Fruit fly (Drosophila melanogaster) whole organism, prepupa: ENCODE results near the gene RpL40.

ENCODE experiments used
- CG10631 ChIP-seq: fragments of 200-800 bp; sonication (Bioruptor generic); optimal IDR thresholded peaks from 2 replicates; lab custom pipeline; 2016; ENCODE audit warnings: missing biosample characterization, missing genetic modification characterization
- CG10669 ChIP-seq: fragments of 200-800 bp; sonication (Bioruptor generic); optimal IDR thresholded peaks from 3 replicates; lab custom pipeline; 2018; ENCODE audit warnings: missing biosample characterization, mild to moderate bottlenecking, missing genetic modification characterization, moderate library complexity
- CG11902 ChIP-seq: fragments of 200-800 bp; sonication (Bioruptor generic); optimal IDR thresholded peaks from 3 replicates; lab custom pipeline; 2016; ENCODE audit warnings: missing biosample characterization, missing genetic modification characterization
- CG15336 ChIP-seq: fragments of 200-800 bp; sonication (Bioruptor generic); IDR thresholded peaks from 2 replicates; pipeline ENCODE4 v1.3.6; 2022; ENCODE audit warnings: missing biosample characterization, missing genetic modification characterization
- CG31627 ChIP-seq: fragments of 200-800 bp; sonication (Bioruptor generic); optimal IDR thresholded peaks from 3 replicates; lab custom pipeline; 2016; ENCODE audit warnings: missing biosample characterization, missing genetic modification characterization
- CG3919 ChIP-seq: fragments of 200-800 bp; sonication (Bioruptor generic); optimal IDR thresholded peaks from 3 replicates; lab custom pipeline; 2016; ENCODE audit warnings: missing biosample characterization, missing genetic modification characterization
- CG4318 ChIP-seq: fragments of 200-800 bp; sonication (Bioruptor generic); optimal IDR thresholded peaks from 3 replicates; lab custom pipeline; 2017; ENCODE audit warnings: missing biosample characterization, mild to moderate bottlenecking, missing genetic modification characterization
- CG6163 ChIP-seq: fragments of 200-800 bp; sonication (Bioruptor generic); IDR thresholded peaks from 3 replicates; pipeline ENCODE4 v1.3.6; 2022; ENCODE audit warnings: missing biosample characterization, missing genetic modification characterization
- CG8319 ChIP-seq: fragments of 200-800 bp; sonication (Bioruptor generic); optimal IDR thresholded peaks from 3 replicates; lab custom pipeline; 2016; ENCODE audit warnings: missing biosample characterization, missing genetic modification characterization
- CG9139 ChIP-seq: fragments of 200-800 bp; sonication (Bioruptor generic); optimal IDR thresholded peaks from 3 replicates; lab custom pipeline; 2017; ENCODE audit warnings: missing biosample characterization, mild to moderate bottlenecking, missing genetic modification characterization
- Eip78C ChIP-seq: fragments of 200-800 bp; sonication (Bioruptor generic); peaks from one replicate; lab custom pipeline; 2016; ENCODE audit warnings: missing biosample characterization, missing genetic modification characterization
- Ets96B ChIP-seq: fragments of 200-800 bp; optimal IDR thresholded peaks from 2 replicates; lab custom pipeline; 2019; ENCODE audit warnings: missing biosample characterization, mild to moderate bottlenecking, missing genetic modification characterization, moderate library complexity
- Hr4 ChIP-seq: fragments of 200-800 bp; sonication (Bioruptor generic); optimal IDR thresholded peaks from 3 replicates; lab custom pipeline; 2016; ENCODE audit warnings: missing biosample characterization, missing genetic modification characterization
- OdsH ChIP-seq: fragments of 200-800 bp; sonication (Bioruptor generic); optimal IDR thresholded peaks from 3 replicates; lab custom pipeline; 2016; ENCODE audit warnings: missing biosample characterization, missing genetic modification characterization
- Smox ChIP-seq: fragments of 200-800 bp; sonication (Bioruptor generic); optimal IDR thresholded peaks from 3 replicates; lab custom pipeline; 2016; ENCODE audit warnings: missing biosample characterization, missing genetic modification characterization
- Sox14 ChIP-seq: fragments of 200-800 bp; sonication (Bioruptor generic); optimal IDR thresholded peaks from 3 replicates; lab custom pipeline; 2016; ENCODE audit warnings: missing biosample characterization, missing genetic modification characterization
- cyc ChIP-seq: fragments of 200-800 bp; sonication (Bioruptor generic); optimal IDR thresholded peaks from 3 replicates; lab custom pipeline; 2016; ENCODE audit warnings: missing biosample characterization, missing genetic modification characterization
- dac ChIP-seq: fragments of 200-800 bp; sonication (Bioruptor generic); optimal IDR thresholded peaks from 2 replicates; lab custom pipeline; 2017; ENCODE audit warnings: missing biosample characterization, mild to moderate bottlenecking, missing genetic modification characterization
- dsx ChIP-seq: fragments of 200-800 bp; optimal IDR thresholded peaks from 3 replicates; lab custom pipeline; 2019; ENCODE audit warnings: missing biosample characterization, mild to moderate bottlenecking, missing genetic modification characterization, moderate library complexity; ENCODE audit not compliant: poor library complexity, severe bottlenecking
- eg ChIP-seq: fragments of 200-800 bp; sonication (Bioruptor generic); IDR thresholded peaks from 3 replicates; pipeline ENCODE4 v1.3.6; 2022; ENCODE audit warnings: missing biosample characterization, missing genetic modification characterization
- esn ChIP-seq: fragments of 200-800 bp; sonication (Bioruptor generic); optimal IDR thresholded peaks from 2 replicates; lab custom pipeline; 2016; ENCODE audit warnings: missing biosample characterization, mild to moderate bottlenecking, missing genetic modification characterization, moderate library complexity
- salr ChIP-seq, 2 experiments: fragments of 200-800 bp; sonication (Bioruptor generic); optimal IDR thresholded peaks; 3 replicates each; lab custom pipeline; 2016 to 2018; ENCODE audit warnings: missing biosample characterization in 2 of 2, missing genetic modification characterization in 2 of 2, mild to moderate bottlenecking in 1 of 2
- svp ChIP-seq: fragments of 200-800 bp; sonication (Bioruptor generic); peaks from one replicate; lab custom pipeline; 2016; ENCODE audit warnings: missing biosample characterization, missing genetic modification characterization
- topi ChIP-seq: fragments of 200-800 bp; sonication (Bioruptor generic); optimal IDR thresholded peaks from 3 replicates; lab custom pipeline; 2016; ENCODE audit warnings: missing biosample characterization, missing genetic modification characterization

The RpL40 gene

dm6 chr2L:4224158-4224799, 3.2 kb upstream of the RpL40 start (continued):
- TF ChIP-seq CG8319 (GFP tag; lab: Kevin White, UChicago) (no peak), CG11902 (no peak), Smox (GFP tag; lab: Kevin White, UChicago) (peak; percentile 17), CG10631 (GFP tag; lab: Kevin White, UChicago) (no peak)

- TF ChIP-seq esn (GFP tag; lab: Kevin White, UChicago) (peak; percentile 3), CG31627 (peak; percentile 17), dsx (GFP tag; lab: Kevin White, UChicago) (no peak), eg (peak; percentile 24; the same call in 1 of the 3 replicates)
Measured at dm6 chr2L:4226792-4227191, 707 bp upstream of the RpL40 start, which contains the start of gene CG3702. CG3702 (minus strand) TSS chr2L:4227097.

- no peak for TF ChIP-seq OdsH (GFP tag; lab: Kevin White, UChicago)
- TF ChIP-seq Eip78C (GFP tag; lab: Kevin White, UChicago): peak; percentile 40
- TF ChIP-seq cyc (GFP tag; lab: Kevin White, UChicago): no peak
- TF ChIP-seq Hr4 (GFP tag; lab: Kevin White, UChicago): no peak
- TF ChIP-seq Ets96B: no peak
Measured at dm6 chr2L:4230562-4230961, 3.1 kb downstream of the RpL40 start.

- no peak for TF ChIP-seq Eip78C (GFP tag; lab: Kevin White, UChicago)
- no peak for TF ChIP-seq CG15336 (GFP tag; lab: Robert Waterston, UW)
- peak; percentile 62 for TF ChIP-seq svp (GFP tag; lab: Kevin White, UChicago)
Measured at dm6 chr2L:4241513-4241912, 14.0 kb downstream of the RpL40 start.

- TF ChIP-seq CG10669 (GFP tag; lab: Kevin White, UChicago) (peak; percentile 3), CG3919 (GFP tag; lab: Kevin White, UChicago) (peak; percentile 5), Eip78C (GFP tag; lab: Kevin White, UChicago) (peak; percentile 68), CG4318 (GFP tag; lab: Kevin White, UChicago) (no peak), Ets96B (peak; percentile 24)
Measured at dm6 chr2L:4246376-4246775, 18.9 kb downstream of the RpL40 start.

- TF ChIP-seq CG31627 (no peak), svp (GFP tag; lab: Kevin White, UChicago) (peak; percentile 52), CG6163 (0 out of 3 replicates have a peak, but pooled peaks have one; percentile 8)
- TF ChIP-seq, all 60 proteins: peak for 2
Measured at dm6 chr2L:4248314-4248713, 20.8 kb downstream of the RpL40 start.

dm6 chr2L:4252832-4253473, 25.5 kb downstream of the RpL40 start:
- TF ChIP-seq Sox14 (GFP tag; lab: Kevin White, UChicago): no peak
- TF ChIP-seq svp (GFP tag; lab: Kevin White, UChicago): peak; percentile 26
- peak; percentile 62 for TF ChIP-seq Eip78C (GFP tag; lab: Kevin White, UChicago)

dm6 chr2L:4254945-4255344, 27.4 kb downstream of the RpL40 start:
- TF ChIP-seq CG10669 (GFP tag; lab: Kevin White, UChicago) (peak; percentile 1), svp (GFP tag; lab: Kevin White, UChicago) (peak; percentile 61), topi (GFP tag; lab: Kevin White, UChicago) (no peak), Sox14 (GFP tag; lab: Kevin White, UChicago) (no peak), OdsH (GFP tag; lab: Kevin White, UChicago) (peak; percentile 1), dac (no peak), CG6163 (peak; percentile 48; the same call in 1 of the 3 replicates), salr (GFP tag; optimal IDR thresholded peaks at IDR 0.05; lab: Kevin White, UChicago) (no peak), Eip78C (GFP tag; lab: Kevin White, UChicago) (peak; percentile 42), CG9139 (no peak)
